Fruit fly (Drosophila melanogaster) whole organism, embryonic: Measurements from ENCODE around the gene Nup37.

Source experiments
- CG10543 ChIP-seq: fragments of 200-800 bp; sonication (Bioruptor generic); optimal IDR thresholded peaks from 3 replicates; lab custom pipeline; 2017; ENCODE audit warnings: missing biosample characterization, mild to moderate bottlenecking, missing genetic modification characterization, moderate library complexity
- CG12155 ChIP-seq: fragments of 200-800 bp; sonication (Bioruptor generic); optimal IDR thresholded peaks from 3 replicates; lab custom pipeline; 2016; ENCODE audit warnings: missing biosample characterization, missing genetic modification characterization
- CG12769 ChIP-seq: fragments of 200-800 bp; sonication (Bioruptor generic); optimal IDR thresholded peaks from 2 replicates; lab custom pipeline; 2019; ENCODE audit warnings: missing biosample characterization, mild to moderate bottlenecking, missing genetic modification characterization, moderate library complexity
- CG13287 ChIP-seq: fragments of 200-800 bp; sonication (Bioruptor generic); IDR thresholded peaks from 2 replicates; pipeline ENCODE4 v1.3.6; 2022; ENCODE audit warnings: missing biosample characterization, missing genetic modification characterization; ENCODE audit not compliant: partially characterized antibody
- CG15479 ChIP-seq: fragments of 200-800 bp; sonication (Bioruptor generic); optimal IDR thresholded peaks from 3 replicates; lab custom pipeline; 2019; ENCODE audit warnings: missing biosample characterization, mild to moderate bottlenecking, missing genetic modification characterization, moderate library complexity
- CG16813 ChIP-seq: fragments of 200-800 bp; sonication (Bioruptor generic); IDR thresholded peaks from 3 replicates; pipeline ENCODE4 v1.3.6; 2022; ENCODE audit warnings: missing biosample characterization, missing genetic modification characterization; ENCODE audit not compliant: partially characterized antibody
- CG17568 ChIP-seq: fragments of 200-800 bp; sonication (Bioruptor generic); optimal IDR thresholded peaks from 2 replicates; lab custom pipeline; 2018; ENCODE audit warnings: missing biosample characterization, mild to moderate bottlenecking, missing genetic modification characterization, moderate library complexity
- CG18476 ChIP-seq: fragments of 200-800 bp; sonication (Bioruptor generic); optimal IDR thresholded peaks from 2 replicates; lab custom pipeline; 2016; ENCODE audit warnings: missing biosample characterization, mild to moderate bottlenecking, missing genetic modification characterization
- CG18599 ChIP-seq: fragments of 200-800 bp; sonication (Bioruptor generic); optimal IDR thresholded peaks from 3 replicates; lab custom pipeline; 2017; ENCODE audit warnings: missing biosample characterization, missing genetic modification characterization, mild to moderate bottlenecking, moderate library complexity, missing genetic modification reagents
- CG30020 ChIP-seq: fragments of 200-800 bp; optimal IDR thresholded peaks from 2 replicates; lab custom pipeline; 2019; ENCODE audit warnings: missing biosample characterization, mild to moderate bottlenecking, missing genetic modification characterization, moderate library complexity
- CG3065 ChIP-seq: fragments of 200-800 bp; sonication (Bioruptor generic); optimal IDR thresholded peaks from 2 replicates; lab custom pipeline; 2016; ENCODE audit warnings: missing biosample characterization, missing genetic modification characterization
- CG34376 ChIP-seq: fragments of 200-800 bp; sonication (Bioruptor generic); optimal IDR thresholded peaks from 2 replicates; lab custom pipeline; 2018; ENCODE audit warnings: missing biosample characterization, mild to moderate bottlenecking, missing genetic modification characterization
- CG34422 ChIP-seq: fragments of 200-800 bp; sonication (Bioruptor generic); IDR thresholded peaks from 3 replicates; pipeline ENCODE4 v1.3.6; 2022; ENCODE audit warnings: missing biosample characterization, missing genetic modification characterization
- CG4424 ChIP-seq: fragments of 200-800 bp; sonication (Bioruptor generic); optimal IDR thresholded peaks from 3 replicates; lab custom pipeline; 2016; ENCODE audit warnings: missing biosample characterization, missing genetic modification characterization
- CG6854 ChIP-seq: fragments of 200-800 bp; sonication (Bioruptor generic); optimal IDR thresholded peaks from 3 replicates; lab custom pipeline; 2017; ENCODE audit warnings: missing biosample characterization, mild to moderate bottlenecking, missing genetic modification characterization
- CG9817 ChIP-seq: fragments of 200-800 bp; sonication (Bioruptor generic); optimal IDR thresholded peaks from 2 replicates; lab custom pipeline; 2018; ENCODE audit warnings: missing biosample characterization, mild to moderate bottlenecking, missing genetic modification characterization, moderate library complexity
- Dad ChIP-seq: fragments of 200-800 bp; sonication (Bioruptor generic); optimal IDR thresholded peaks from 3 replicates; lab custom pipeline; 2016; ENCODE audit warnings: missing biosample characterization, missing genetic modification characterization
- Dfd ChIP-seq, 2 experiments: fragments of >200 bp; optimal IDR thresholded peaks; 2 replicates each; lab custom pipeline; 2017; ENCODE audit warnings: missing biosample characterization in 2 of 2, missing genetic modification characterization in 2 of 2
- Drgx ChIP-seq: fragments of 200-800 bp; sonication (Bioruptor generic); IDR thresholded peaks from 2 replicates; pipeline ENCODE4 v1.3.6; 2022; ENCODE audit warnings: missing biosample characterization, missing genetic modification characterization
- Ets65A ChIP-seq: fragments of 200-800 bp; sonication (Bioruptor generic); peaks from one replicate; lab custom pipeline; 2016; ENCODE audit warnings: missing biosample characterization, missing genetic modification characterization
- Hand ChIP-seq: fragments of 200-800 bp; sonication (Bioruptor generic); optimal IDR thresholded peaks from 2 replicates; lab custom pipeline; 2017; ENCODE audit warnings: mild to moderate bottlenecking, missing biosample characterization, missing genetic modification reagents, missing genetic modification characterization
- Hey ChIP-seq: fragments of 200-800 bp; sonication (Bioruptor generic); optimal IDR thresholded peaks from 3 replicates; lab custom pipeline; 2018; ENCODE audit warnings: missing biosample characterization, mild to moderate bottlenecking, missing genetic modification characterization
- HmgZ ChIP-seq: fragments of 200-800 bp; sonication (Bioruptor generic); optimal IDR thresholded peaks from 2 replicates; lab custom pipeline; 2018; ENCODE audit warnings: missing biosample characterization, mild to moderate bottlenecking, missing genetic modification characterization
- Hsf ChIP-seq: fragments of 200-800 bp; sonication (Bioruptor generic); optimal IDR thresholded peaks from 3 replicates; lab custom pipeline; 2016; ENCODE audit warnings: missing biosample characterization, missing genetic modification characterization
- Jarid2 ChIP-seq: fragments of 200-800 bp; sonication (Bioruptor generic); optimal IDR thresholded peaks from 3 replicates; lab custom pipeline; 2017; ENCODE audit warnings: mild to moderate bottlenecking, missing biosample characterization, missing genetic modification reagents, missing genetic modification characterization
- Pdp1 ChIP-seq, 2 experiments: fragments of 200-800 bp; sonication (Bioruptor generic); optimal IDR thresholded peaks; 3 replicates each; lab custom pipeline; 2016; ENCODE audit warnings: missing biosample characterization in 2 of 2, missing genetic modification characterization in 2 of 2, mild to moderate bottlenecking in 1 of 2, moderate library complexity in 1 of 2
- ci ChIP-seq: fragments of 200-800 bp; sonication (Bioruptor generic); IDR thresholded peaks from 3 replicates; pipeline ENCODE4 v1.3.6; 2022; ENCODE audit warnings: missing biosample characterization, missing genetic modification characterization
- corto ChIP-seq: fragments of 200-800 bp; sonication (Bioruptor generic); optimal IDR thresholded peaks from 2 replicates; lab custom pipeline; 2016; ENCODE audit warnings: missing biosample characterization, mild to moderate bottlenecking, missing genetic modification characterization, moderate library complexity
- cwo ChIP-seq: fragments of 200-800 bp; sonication (Bioruptor generic); optimal IDR thresholded peaks from 3 replicates; lab custom pipeline; 2017; ENCODE audit warnings: missing biosample characterization, missing genetic modification characterization, mild to moderate bottlenecking, moderate library complexity, missing genetic modification reagents
- danr ChIP-seq: fragments of 200-800 bp; sonication (Bioruptor generic); IDR thresholded peaks from 2 replicates; pipeline ENCODE4 v1.3.6; 2022; ENCODE audit warnings: missing biosample characterization, missing genetic modification characterization
- dimm ChIP-seq: fragments of 200-800 bp; sonication (Bioruptor generic); IDR thresholded peaks from 2 replicates; pipeline ENCODE4 v1.3.6; 2022; ENCODE audit warnings: missing biosample characterization, missing genetic modification characterization
- dysf ChIP-seq: fragments of 200-800 bp; sonication (Bioruptor generic); IDR thresholded peaks from 3 replicates; pipeline ENCODE4 v1.3.6; 2022; ENCODE audit warnings: missing biosample characterization, missing genetic modification characterization
- esg ChIP-seq: fragments of 200-800 bp; sonication (Bioruptor generic); conservative IDR thresholded peaks from 2 replicates; pipeline ENCODE4 v1.3.6; 2022; ENCODE audit warnings: missing biosample characterization, missing genetic modification characterization
- eve ChIP-seq, 2 experiments: fragments of >200 bp; optimal IDR thresholded peaks; 2 replicates each; lab custom pipeline; 2017; ENCODE audit warnings: missing biosample characterization in 2 of 2, missing genetic modification characterization in 2 of 2
- jumu ChIP-seq: fragments of 200-800 bp; sonication (Bioruptor generic); optimal IDR thresholded peaks from 3 replicates; lab custom pipeline; 2016; ENCODE audit warnings: missing biosample characterization, missing genetic modification characterization
- lbe ChIP-seq: fragments of 200-800 bp; sonication (Bioruptor generic); optimal IDR thresholded peaks from 2 replicates; lab custom pipeline; 2016; ENCODE audit warnings: missing biosample characterization, mild to moderate bottlenecking, missing genetic modification characterization
- lmd ChIP-seq: fragments of 200-800 bp; sonication (Bioruptor generic); IDR thresholded peaks from 2 replicates; pipeline ENCODE4 v1.3.6; 2022; ENCODE audit warnings: missing biosample characterization, missing genetic modification characterization
- lola ChIP-seq, 3 experiments: fragments of >200 bp in 2 of 3; fragments of 200-800 bp in 1 of 3; sonication (Bioruptor generic) in 1 of 3; optimal IDR thresholded peaks; 2 replicates each; lab custom pipeline; 2017 to 2019; ENCODE audit warnings: missing biosample characterization in 3 of 3, missing genetic modification characterization in 3 of 3, mild to moderate bottlenecking in 1 of 3, moderate library complexity in 1 of 3
- mirr ChIP-seq: fragments of 200-800 bp; sonication (Bioruptor generic); optimal IDR thresholded peaks from 3 replicates; lab custom pipeline; 2018; ENCODE audit warnings: missing biosample characterization, mild to moderate bottlenecking, missing genetic modification characterization
- nerfin-2 ChIP-seq: fragments of 200-800 bp; sonication (Bioruptor generic); IDR thresholded peaks from 2 replicates; pipeline ENCODE4 v1.3.6; 2022; ENCODE audit warnings: missing biosample characterization, missing genetic modification characterization; ENCODE audit not compliant: partially characterized antibody
- pho ChIP-seq: fragments of 200-800 bp; sonication (Bioruptor generic); optimal IDR thresholded peaks from 2 replicates; lab custom pipeline; 2016; ENCODE audit warnings: missing biosample characterization, missing genetic modification characterization
- run ChIP-seq: fragments of 200-800 bp; sonication (Bioruptor generic); optimal IDR thresholded peaks from 3 replicates; lab custom pipeline; 2018; ENCODE audit warnings: missing biosample characterization, mild to moderate bottlenecking, missing genetic modification characterization
- salm ChIP-seq: fragments of 200-800 bp; sonication (Bioruptor generic); optimal IDR thresholded peaks from 2 replicates; lab custom pipeline; 2018; ENCODE audit warnings: missing biosample characterization, mild to moderate bottlenecking, missing genetic modification characterization
- ssp ChIP-seq: fragments of 200-800 bp; sonication (Bioruptor generic); IDR thresholded peaks from 2 replicates; pipeline ENCODE4 v1.3.6; 2022; ENCODE audit warnings: missing biosample characterization, missing genetic modification characterization
- sug ChIP-seq: fragments of 200-800 bp; optimal IDR thresholded peaks from 2 replicates; lab custom pipeline; 2019; ENCODE audit warnings: missing biosample characterization, mild to moderate bottlenecking, missing genetic modification characterization, moderate library complexity
- zen2 ChIP-seq: fragments of 200-800 bp; sonication (Bioruptor generic); IDR thresholded peaks from 3 replicates; pipeline ENCODE4 v1.3.6; 2022; ENCODE audit warnings: missing biosample characterization, missing genetic modification characterization; ENCODE audit not compliant: partially characterized antibody

Gene Nup37

dm6 chr3R:25292864-25293284 lies 45.4 kb downstream of the Nup37 start, which contains the start of gene CG31098 (continued):
- TF ChIP-seq Pdp1 (GFP tag; optimal IDR thresholded peaks at IDR 0.05; lab: Kevin White, UChicago) (peak in 1 of 2 experiments; percentile 39), sug (peak; percentile 90), CG17568 (GFP tag; lab: Kevin White, UChicago) (peak; percentile 63), danr (GFP tag; lab: Robert Waterston, UW) (no peak), CG18599 (GFP tag; lab: Kevin White, UChicago) (peak; percentile 48), HmgZ (tag; lab: Kevin White, UChicago) (peak; percentile 20), Hand (GFP tag; lab: Kevin White, UChicago) (peak; percentile 14), corto (GFP tag; lab: Kevin White, UChicago) (peak; percentile 61), salm (tag; lab: Kevin White, UChicago) (peak; percentile 48), eve (GFP tag; optimal IDR thresholded peaks at IDR 0.05; lab: Kevin White, UChicago) (peak in 1 of 2 experiments; percentile 18), CG6854 (GFP tag; lab: Kevin White, UChicago) (peak; percentile 41), CG13287 (GFP tag; lab: Robert Waterston, UW) (peak; percentile 63; the same call in 1 of the 2 replicates)

dm6 chr3R:25295320-25296020 lies 48.0 kb downstream of the Nup37 start, which contains the start of gene CG31102:
TSS of gene CG31102 (minus strand) at chr3R:25295594.
- TF ChIP-seq zen2 (0 out of 3 replicates have a peak, but pooled peaks have one; percentile 39), Hey (tag; lab: Kevin White, UChicago) (no peak), Jarid2 (GFP tag; lab: Kevin White, UChicago) (peak; percentile 16), CG34422 (0 out of 3 replicates have a peak, but pooled peaks have one; percentile 18), CG3065 (GFP tag; lab: Kevin White, UChicago) (no peak), Hand (GFP tag; lab: Kevin White, UChicago) (no peak), jumu (GFP tag; lab: Kevin White, UChicago) (no peak), CG9817 (tag; lab: Kevin White, UChicago) (no peak), run (tag; lab: Kevin White, UChicago) (no peak), CG34376 (peak; percentile 11), CG10543 (peak; percentile 32), sug (peak; percentile 53), CG12769 (tag; lab: Kevin White, UChicago) (peak; percentile 80), Dad (no peak), Ets65A (GFP tag; lab: Kevin White, UChicago) (peak; percentile 58), CG12155 (no peak), CG15479 (no peak), lbe (peak; percentile 24), nerfin-2 (GFP tag; lab: Robert Waterston, UW) (no peak), esg (GFP tag; lab: Robert Waterston, UW) (no peak), CG18476 (GFP tag; lab: Kevin White, UChicago) (no peak), mirr (peak; percentile 28), CG16813 (GFP tag; lab: Robert Waterston, UW) (no peak), Drgx (GFP tag; lab: Robert Waterston, UW) (0 out of 2 replicates have a peak, but pooled peaks have one; percentile 12), ci (GFP tag; lab: Robert Waterston, UW) (0 out of 3 replicates have a peak, but pooled peaks have one; percentile 39), pho (GFP tag; lab: Kevin White, UChicago) (no peak), lmd (no peak), Dfd (GFP tag; optimal IDR thresholded peaks at IDR 0.05; lab: Kevin White, UChicago) (no peak), CG18599 (GFP tag; lab: Kevin White, UChicago) (peak; percentile 13), CG30020 (tag; lab: Kevin White, UChicago) (no peak), dysf (GFP tag; lab: Robert Waterston, UW) (0 out of 3 replicates have a peak, but pooled peaks have one; percentile 21), CG4424 (GFP tag; lab: Kevin White, UChicago) (no peak), cwo (GFP tag; lab: Kevin White, UChicago) (no peak), dimm (no peak), lola (GFP tag; optimal IDR thresholded peaks at IDR 0.05; lab: Kevin White, UChicago) (no peak), Hsf (GFP tag; lab: Kevin White, UChicago) (no peak), ssp (GFP tag; lab: Robert Waterston, UW) (no peak)
